Worm (Caenorhabditis elegans) whole organism, dauer: Measurements from ENCODE around the gene idpp-14.
"Not testable (repeated sequence)": the region's sequence is repeated elsewhere in the genome, so short reads cannot be mapped to it uniquely, and the experiment has no call there.

Experiments
- unc-62 ChIP-seq: sonication (generic microtip); optimal IDR thresholded peaks from 2 replicates; lab custom pipeline; 2017; ENCODE audit warnings: missing biosample characterization, missing genetic modification reagents, missing genetic modification characterization

The idpp-14 gene

DNA sequence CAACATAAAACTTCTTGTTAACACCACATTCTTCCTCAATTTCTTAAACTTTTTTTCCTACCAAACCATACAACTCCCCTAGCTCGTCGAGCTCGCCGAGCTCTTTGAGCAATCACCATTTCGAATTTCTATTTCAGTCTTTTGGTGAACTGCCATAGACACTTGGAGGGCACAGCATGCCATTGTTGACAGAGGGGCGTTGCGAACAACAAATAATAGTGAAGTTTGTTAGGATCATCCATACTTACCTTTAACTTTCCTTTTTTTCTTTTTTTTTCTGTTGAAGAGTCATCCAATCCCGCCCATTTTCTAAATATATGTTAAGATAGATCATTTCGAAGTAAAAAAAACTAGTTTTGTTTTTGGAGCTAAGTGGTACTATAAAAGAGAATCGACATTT is at the start of gene idpp-14:
Gene idpp-14, plus strand, starts transcription at position 324 of the 400 bp plus-strand sequence.
- no peak for TF ChIP-seq unc-62 (GFP tag; lab: Kevin White, UChicago)

ce11 chrX:16039173-16039572 is 43.0 kb upstream of the idpp-14 start:
- TF ChIP-seq unc-62 (GFP tag; lab: Kevin White, UChicago): no peak

DNA sequence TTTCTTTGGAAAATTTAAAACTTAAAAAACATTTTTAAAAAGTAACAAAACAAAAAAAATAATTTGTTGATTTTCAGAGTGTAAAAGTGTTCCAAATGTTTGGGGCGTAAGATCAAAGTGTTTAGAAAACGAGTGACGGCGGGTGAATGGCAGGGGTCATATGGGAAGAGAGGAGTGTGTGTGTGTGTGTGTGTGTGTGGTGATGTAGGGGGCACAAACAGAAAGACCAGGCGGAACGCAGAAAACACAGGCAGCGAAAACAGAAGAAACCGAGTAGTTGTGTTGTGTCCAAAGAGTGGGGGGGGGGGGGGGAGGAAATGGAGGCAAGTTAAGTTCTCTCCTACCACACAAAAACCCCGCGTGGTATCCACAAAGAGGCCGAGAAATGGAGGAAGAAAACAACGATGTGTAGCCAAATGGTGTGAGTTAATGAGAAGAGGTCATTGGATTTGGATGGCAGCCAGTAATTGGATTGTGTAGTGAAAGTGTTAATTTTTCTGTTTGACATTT is 41.9 kb upstream of the idpp-14 start, which contains the start of gene B0395.3:
Gene B0395.3, minus strand, starts transcription at position 51 of the 510 bp plus-strand sequence.
- no peak for TF ChIP-seq unc-62 (GFP tag; lab: Kevin White, UChicago)

DNA sequence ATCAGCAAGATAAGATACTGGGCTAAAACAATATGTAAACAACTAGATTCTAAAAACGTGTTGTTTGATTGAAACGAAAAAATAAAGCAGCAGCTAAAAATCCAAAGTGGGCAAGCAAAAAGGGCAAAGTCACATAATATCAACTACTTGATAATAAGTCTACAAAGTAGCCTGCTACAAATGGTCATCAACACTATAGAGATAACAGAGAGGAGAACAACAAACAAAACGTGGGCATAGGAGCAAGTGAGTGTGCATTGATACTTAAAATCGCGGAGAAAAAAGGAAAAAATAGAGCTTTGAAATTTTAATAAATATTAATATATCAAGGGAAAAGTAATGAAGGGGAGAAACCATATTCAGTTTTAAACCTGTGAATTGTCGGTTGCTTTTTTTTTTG is 40.3 kb upstream of the idpp-14 start:
- TF ChIP-seq unc-62 (GFP tag; lab: Kevin White, UChicago): no peak

ce11 chrX:16042480-16042879 is 39.7 kb upstream of the idpp-14 start:
- no peak for TF ChIP-seq unc-62 (GFP tag; lab: Kevin White, UChicago)

DNA sequence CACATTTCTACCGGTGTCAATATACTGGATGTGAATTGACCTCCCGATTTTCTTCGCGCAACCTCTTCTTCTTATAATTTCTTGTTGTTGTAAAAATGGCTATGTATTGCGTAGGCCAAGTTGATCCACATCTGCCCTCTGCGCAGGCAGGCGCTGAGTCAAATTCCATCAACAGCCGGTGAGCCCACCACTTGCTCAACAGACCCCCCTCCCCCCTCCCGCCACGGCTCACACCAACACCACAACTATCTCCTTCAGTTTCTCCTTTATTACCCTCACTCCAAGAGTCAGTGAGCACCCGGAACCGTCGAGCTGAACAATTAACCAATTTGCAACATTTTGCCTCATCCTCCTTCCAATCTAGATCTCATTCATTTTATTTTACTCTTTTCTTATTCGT is 37.8 kb upstream of the idpp-14 start:
- no peak for TF ChIP-seq unc-62 (GFP tag; lab: Kevin White, UChicago)

ce11 chrX:16046379-16046778 is 35.8 kb upstream of the idpp-14 start:
- TF ChIP-seq unc-62 (GFP tag; lab: Kevin White, UChicago): no peak

- no peak for TF ChIP-seq unc-62 (GFP tag; lab: Kevin White, UChicago)
Measured at ce11 chrX:16049573-16049972, 32.6 kb upstream of the idpp-14 start, which contains the start of gene cpd-2. cpd-2 (plus strand) TSS chrX:16049873.

DNA sequence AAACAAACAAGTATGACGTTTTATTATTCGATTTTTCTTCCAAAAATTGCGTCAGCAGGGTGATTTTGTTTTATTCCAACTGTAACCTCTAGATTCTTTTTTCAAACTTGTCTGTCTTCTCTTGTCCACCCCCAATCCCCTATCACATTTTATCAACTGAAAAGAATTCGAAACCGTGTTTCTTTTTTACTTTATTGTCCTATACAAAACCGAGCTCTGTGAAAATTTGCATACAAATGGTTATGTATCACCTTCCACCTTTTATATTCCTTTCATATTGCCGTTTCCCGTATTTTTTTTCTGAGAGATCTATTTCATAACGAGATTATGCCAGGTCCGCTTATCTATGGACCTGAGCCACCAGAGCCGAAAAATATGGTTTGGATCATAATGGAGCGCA is 26.9 kb upstream of the idpp-14 start, which contains the start of gene T27A8.7:
Gene T27A8.7, plus strand, starts transcription at position 301 of the 400 bp plus-strand sequence.
- TF ChIP-seq unc-62 (GFP tag; lab: Kevin White, UChicago): no peak

DNA sequence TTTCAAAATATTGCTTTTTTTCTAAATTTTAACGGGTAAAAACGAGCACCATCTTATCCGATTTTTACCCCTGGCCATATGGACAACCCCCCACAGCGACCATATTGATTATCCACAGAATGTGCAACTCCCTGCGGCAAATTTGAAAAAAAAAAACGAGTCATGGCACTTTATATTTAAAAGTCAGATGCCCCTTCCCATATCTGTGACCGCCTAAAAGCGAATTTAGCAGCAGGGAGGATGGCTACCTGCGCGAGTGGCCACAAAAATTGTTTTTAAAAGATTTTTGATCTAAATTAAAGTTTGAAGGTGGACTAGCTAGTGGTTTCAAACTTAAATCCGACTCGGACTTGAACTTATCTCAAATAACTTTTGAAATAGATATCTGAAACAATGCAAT is 25.7 kb upstream of the idpp-14 start:
- TF ChIP-seq unc-62 (GFP tag; lab: Kevin White, UChicago): peak; percentile 45

DNA sequence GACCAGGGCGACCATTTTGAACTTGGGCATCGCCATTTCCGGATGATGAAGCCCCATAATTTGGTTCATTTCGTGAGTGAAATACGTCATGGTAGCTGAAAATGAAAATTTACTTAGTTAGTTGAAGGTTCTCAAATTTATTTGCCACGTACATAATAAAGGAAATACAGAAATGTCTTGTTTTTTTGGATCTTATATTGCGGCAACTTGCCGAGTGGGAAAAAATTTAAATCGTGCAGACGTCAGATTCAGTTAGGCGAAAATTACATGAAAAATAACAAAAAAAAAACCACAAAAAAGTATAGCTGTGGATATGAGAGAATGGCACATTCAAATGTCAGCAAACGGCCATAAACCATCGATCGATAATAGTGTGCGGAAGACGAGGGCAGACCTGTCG is 23.3 kb upstream of the idpp-14 start, which contains the start of gene T27A8.2:
Gene T27A8.2, minus strand, starts transcription at position 101 of the 400 bp plus-strand sequence.
- TF ChIP-seq unc-62 (GFP tag; lab: Kevin White, UChicago): no peak

- TF ChIP-seq unc-62 (GFP tag; lab: Kevin White, UChicago): not testable (repeated sequence)
Measured at ce11 chrX:16062385-16062784, 19.8 kb upstream of the idpp-14 start, which contains the start of gene T27A8.3. T27A8.3 (plus strand) TSS chrX:16062685.

DNA sequence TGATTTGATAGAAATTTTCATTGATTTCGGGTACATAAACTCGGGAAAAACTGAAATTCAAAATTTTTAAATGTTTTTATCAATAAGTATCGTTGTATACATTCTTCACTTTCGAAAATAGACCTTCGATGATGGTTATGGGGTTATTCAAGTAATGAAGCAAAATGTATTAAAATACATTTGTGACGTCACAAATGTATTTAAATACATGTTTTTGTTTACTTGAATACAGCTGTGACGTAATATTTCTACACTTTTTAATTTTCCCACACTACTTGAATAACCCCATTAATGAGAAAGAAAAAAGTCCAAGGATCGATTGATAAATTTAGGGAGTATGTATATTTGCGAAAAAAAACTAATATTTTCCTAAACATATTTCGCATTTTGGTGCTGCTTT is 14.2 kb upstream of the idpp-14 start:
- no peak for TF ChIP-seq unc-62 (GFP tag; lab: Kevin White, UChicago)

- TF ChIP-seq unc-62 (GFP tag; lab: Kevin White, UChicago): no peak
Measured at ce11 chrX:16072595-16072994, 9.6 kb upstream of the idpp-14 start, which contains the start of gene col-187. col-187 (plus strand) TSS chrX:16072895.

DNA sequence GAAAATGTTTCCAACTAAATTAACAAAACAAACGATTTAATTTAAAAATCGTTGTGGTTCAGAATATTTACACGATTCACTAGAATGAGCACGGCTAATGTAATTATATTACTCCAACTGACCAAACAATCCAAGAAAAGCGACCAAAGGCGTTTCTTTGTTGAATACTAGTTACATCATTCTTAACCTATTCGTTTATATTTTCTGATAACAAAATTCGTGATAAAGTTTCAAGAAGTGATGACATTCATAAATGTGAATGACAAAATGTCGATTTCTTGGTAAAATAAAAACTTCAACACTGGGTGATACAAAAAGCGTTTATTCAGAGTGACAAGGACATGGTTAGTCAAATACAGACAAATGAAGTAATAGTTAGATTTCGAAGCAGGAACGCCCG is 5.7 kb upstream of the idpp-14 start, which contains the start of gene C30F2.4:
Gene C30F2.4, minus strand, starts transcription at position 101 of the 400 bp plus-strand sequence.
- no peak for TF ChIP-seq unc-62 (GFP tag; lab: Kevin White, UChicago)

DNA sequence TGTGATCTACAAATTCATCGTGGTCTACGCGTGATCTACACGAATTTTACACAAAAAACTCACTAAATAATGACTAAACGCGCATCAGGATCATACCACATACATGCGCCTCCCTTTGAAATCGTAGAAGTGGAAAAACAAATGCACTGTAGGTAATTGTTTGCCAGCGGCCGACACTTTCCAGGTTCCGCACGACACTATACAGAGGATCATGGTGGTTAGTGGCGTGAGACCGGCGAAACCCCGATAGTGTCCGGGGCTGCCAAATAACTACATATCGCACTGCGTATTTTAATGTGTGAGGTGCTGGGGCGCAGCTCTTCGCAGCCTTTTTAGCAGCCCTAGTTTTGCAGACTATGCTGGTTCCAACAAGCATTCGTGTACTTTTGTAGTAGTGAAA is 3.5 kb upstream of the idpp-14 start:
- no peak for TF ChIP-seq unc-62 (GFP tag; lab: Kevin White, UChicago)

ce11 chrX:16085094-16085493 is 2.9 kb downstream of the idpp-14 start, which contains the start of gene C30F2.2:
C30F2.2 (minus strand) TSS chrX:16085215.
- TF ChIP-seq unc-62 (GFP tag; lab: Kevin White, UChicago): no peak
